Fruit fly (Drosophila melanogaster) whole organism, embryonic: ENCODE data around the gene Cyp4d1.

Experiments
- Asciz ChIP-seq: fragments of 200-800 bp; sonication (Bioruptor generic); optimal IDR thresholded peaks from 2 replicates; lab custom pipeline; 2017; ENCODE audit warnings: missing biosample characterization, mild to moderate bottlenecking, missing genetic modification characterization, missing genetic modification reagents
- Bdp1 ChIP-seq: fragments of 200-800 bp; sonication (Bioruptor generic); optimal IDR thresholded peaks from 3 replicates; lab custom pipeline; 2016; ENCODE audit warnings: missing biosample characterization, missing genetic modification characterization
- CG12744 ChIP-seq: fragments of 200-800 bp; sonication (Bioruptor generic); optimal IDR thresholded peaks from 2 replicates; lab custom pipeline; 2016; ENCODE audit warnings: missing biosample characterization, missing genetic modification characterization
- CG13624 ChIP-seq: fragments of 200-800 bp; sonication (Bioruptor generic); optimal IDR thresholded peaks from 2 replicates; lab custom pipeline; 2016; ENCODE audit warnings: missing biosample characterization, missing genetic modification characterization
- CG13775 ChIP-seq: fragments of 200-800 bp; sonication (Bioruptor generic); optimal IDR thresholded peaks from 3 replicates; lab custom pipeline; 2017; ENCODE audit warnings: missing biosample characterization, mild to moderate bottlenecking, missing genetic modification characterization
- CG14014 ChIP-seq: fragments of 200-800 bp; sonication (Bioruptor generic); IDR thresholded peaks from 2 replicates; pipeline ENCODE4 v1.3.6; 2022; ENCODE audit warnings: missing biosample characterization, missing genetic modification characterization
- CG14441 ChIP-seq: fragments of 200-800 bp; sonication (Bioruptor generic); IDR thresholded peaks from 2 replicates; pipeline ENCODE4 v1.3.6; 2022; ENCODE audit warnings: missing biosample characterization, missing genetic modification characterization
- CG18619 ChIP-seq: fragments of 200-800 bp; sonication (Bioruptor generic); optimal IDR thresholded peaks from 3 replicates; lab custom pipeline; 2017; ENCODE audit warnings: missing biosample characterization, mild to moderate bottlenecking, missing genetic modification characterization
- CG2712 ChIP-seq: fragments of 200-800 bp; optimal IDR thresholded peaks from 3 replicates; lab custom pipeline; 2019; ENCODE audit warnings: missing biosample characterization, mild to moderate bottlenecking, missing genetic modification characterization, moderate library complexity
- CG3726 ChIP-seq: fragments of 200-800 bp; sonication (Bioruptor generic); IDR thresholded peaks from 3 replicates; pipeline ENCODE4, ENCODE4 v1.3.6; 2022; ENCODE audit warnings: missing biosample characterization, missing genetic modification characterization
- CG4360 ChIP-seq: fragments of 200-800 bp; sonication (Bioruptor generic); IDR thresholded peaks from 2 replicates; pipeline ENCODE4 v1.3.6; 2022; ENCODE audit warnings: missing biosample characterization, missing genetic modification characterization
- CG4617 ChIP-seq: fragments of 200-800 bp; sonication (Bioruptor generic); optimal IDR thresholded peaks from 3 replicates; lab custom pipeline; 2016; ENCODE audit warnings: missing biosample characterization, missing genetic modification characterization, borderline replicate concordance
- CG7372 ChIP-seq: fragments of 200-800 bp; sonication (Bioruptor generic); IDR thresholded peaks from 2 replicates; pipeline ENCODE4 v1.3.6; 2022; ENCODE audit warnings: missing biosample characterization, missing genetic modification characterization
- CG7556 ChIP-seq: fragments of 200-800 bp; sonication (Bioruptor generic); optimal IDR thresholded peaks from 2 replicates; lab custom pipeline; 2017; ENCODE audit warnings: missing biosample characterization, mild to moderate bottlenecking, missing genetic modification characterization
- CG8944 ChIP-seq: fragments of 200-800 bp; sonication (Bioruptor generic); optimal IDR thresholded peaks from 3 replicates; lab custom pipeline; 2016; ENCODE audit warnings: missing biosample characterization, missing genetic modification characterization
- CG9215 ChIP-seq: fragments of 200-800 bp; sonication (Bioruptor generic); IDR thresholded peaks from 2 replicates; pipeline ENCODE4 v1.3.6; 2022; ENCODE audit warnings: missing biosample characterization, missing genetic modification characterization
- CG9437 ChIP-seq: fragments of 200-800 bp; sonication (Bioruptor generic); optimal IDR thresholded peaks from 2 replicates; lab custom pipeline; 2018; ENCODE audit warnings: missing biosample characterization, mild to moderate bottlenecking, missing genetic modification characterization
- CG9932 ChIP-seq: fragments of 200-800 bp; sonication (Bioruptor generic); IDR thresholded peaks from 2 replicates; pipeline ENCODE4 v1.3.6; 2022; ENCODE audit warnings: missing biosample characterization, missing genetic modification characterization
- CrebB ChIP-seq: fragments of 200-800 bp; sonication (Bioruptor generic); optimal IDR thresholded peaks from 3 replicates; lab custom pipeline; 2018; ENCODE audit warnings: missing biosample characterization, mild to moderate bottlenecking, missing genetic modification characterization
- Dip3 ChIP-seq: fragments of 200-800 bp; sonication (Bioruptor generic); optimal IDR thresholded peaks from 3 replicates; lab custom pipeline; 2016; ENCODE audit warnings: missing biosample characterization, missing genetic modification characterization
- Dll ChIP-seq: fragments of 200-800 bp; sonication (Bioruptor generic); IDR thresholded peaks from 4 replicates; pipeline ENCODE4 v1.3.6; 2022; ENCODE audit warnings: missing biosample characterization, missing genetic modification characterization; ENCODE audit not compliant: partially characterized antibody
- Fer2 ChIP-seq: fragments of 200-800 bp; sonication (Bioruptor generic); optimal IDR thresholded peaks from 2 replicates; lab custom pipeline; 2018; ENCODE audit warnings: missing biosample characterization, mild to moderate bottlenecking, missing genetic modification characterization, moderate library complexity
- GATAe ChIP-seq: fragments of 200-800 bp; sonication (Bioruptor generic); conservative IDR thresholded peaks from 2 replicates; pipeline ENCODE4 v1.3.6; 2022; ENCODE audit warnings: missing biosample characterization, missing genetic modification characterization
- Gsc ChIP-seq: fragments of 200-800 bp; sonication (Bioruptor generic); IDR thresholded peaks from 2 replicates; pipeline ENCODE4 v1.3.6; 2022; ENCODE audit warnings: missing biosample characterization, missing genetic modification characterization
- HmgZ ChIP-seq: fragments of 200-800 bp; sonication (Bioruptor generic); optimal IDR thresholded peaks from 2 replicates; lab custom pipeline; 2018; ENCODE audit warnings: missing biosample characterization, mild to moderate bottlenecking, missing genetic modification characterization
- Hr39 ChIP-seq: fragments of >200 bp; optimal IDR thresholded peaks from 2 replicates; lab custom pipeline; 2017
- Hsf ChIP-seq: fragments of 200-800 bp; sonication (Bioruptor generic); optimal IDR thresholded peaks from 3 replicates; lab custom pipeline; 2016; ENCODE audit warnings: missing biosample characterization, missing genetic modification characterization
- MTF-1 ChIP-seq: fragments of 200-800 bp; sonication (Bioruptor generic); optimal IDR thresholded peaks from 2 replicates; lab custom pipeline; 2018; ENCODE audit warnings: missing biosample characterization, mild to moderate bottlenecking, missing genetic modification characterization, borderline replicate concordance
- Mrtf ChIP-seq: fragments of 200-800 bp; sonication (Bioruptor generic); IDR thresholded peaks from 3 replicates; pipeline ENCODE4 v1.3.6; 2022; ENCODE audit warnings: missing biosample characterization, missing genetic modification characterization
- NC2α ChIP-seq: fragments of 200-800 bp; sonication (Bioruptor generic); optimal IDR thresholded peaks from 2 replicates; lab custom pipeline; 2016; ENCODE audit warnings: missing biosample characterization, missing genetic modification characterization
- Poxn ChIP-seq: fragments of 200-800 bp; sonication (Bioruptor generic); IDR thresholded peaks from 2 replicates; pipeline ENCODE4 v1.3.6; 2022; ENCODE audit warnings: missing biosample characterization, missing genetic modification characterization
- Sry-β ChIP-seq: fragments of 200-800 bp; sonication (Bioruptor generic); optimal IDR thresholded peaks from 2 replicates; lab custom pipeline; 2018; ENCODE audit warnings: missing biosample characterization, mild to moderate bottlenecking, missing genetic modification characterization, moderate library complexity
- Sry-δ ChIP-seq: fragments of 200-800 bp; sonication (Bioruptor generic); optimal IDR thresholded peaks from 2 replicates; lab custom pipeline; 2016; ENCODE audit warnings: missing biosample characterization, missing genetic modification characterization
- ap ChIP-seq: fragments of 200-800 bp; sonication (Bioruptor generic); IDR thresholded peaks from 2 replicates; pipeline ENCODE4 v1.3.6; 2022; ENCODE audit warnings: missing biosample characterization, missing genetic modification characterization
- bowl ChIP-seq: fragments of 200-800 bp; sonication (Bioruptor generic); IDR thresholded peaks from 2 replicates; pipeline ENCODE4 v1.3.6; 2022; ENCODE audit warnings: missing biosample characterization, missing genetic modification characterization
- da ChIP-seq: fragments of 200-800 bp; sonication (Bioruptor generic); optimal IDR thresholded peaks from 2 replicates; lab custom pipeline; 2016; ENCODE audit warnings: missing biosample characterization, missing genetic modification characterization
- dpn ChIP-seq, 2 experiments: fragments of 200-800 bp; sonication (Bioruptor generic); optimal IDR thresholded peaks; 3 replicates each; lab custom pipeline; 2016; ENCODE audit warnings: missing biosample characterization in 2 of 2, missing genetic modification characterization in 2 of 2
- fd3F ChIP-seq: fragments of 200-800 bp; sonication (Bioruptor generic); optimal IDR thresholded peaks from 2 replicates; lab custom pipeline; 2018; ENCODE audit warnings: missing biosample characterization, mild to moderate bottlenecking, missing genetic modification characterization, moderate library complexity
- grau ChIP-seq: fragments of 200-800 bp; optimal IDR thresholded peaks from 3 replicates; lab custom pipeline; 2019; ENCODE audit warnings: missing biosample characterization, mild to moderate bottlenecking, missing genetic modification characterization, moderate library complexity
- hbn ChIP-seq: fragments of 200-800 bp; sonication (Bioruptor generic); IDR thresholded peaks from 2 replicates; pipeline ENCODE4 v1.3.6; 2022; ENCODE audit warnings: missing biosample characterization, missing genetic modification characterization; ENCODE audit not compliant: partially characterized antibody
- klu ChIP-seq: fragments of 200-800 bp; sonication (Bioruptor generic); IDR thresholded peaks from 2 replicates; pipeline ENCODE4 v1.3.6; 2022; ENCODE audit warnings: missing biosample characterization, missing genetic modification characterization
- nom ChIP-seq: fragments of 200-800 bp; sonication (Bioruptor generic); optimal IDR thresholded peaks from 2 replicates; lab custom pipeline; 2017; ENCODE audit warnings: missing biosample characterization, missing genetic modification characterization, mild to moderate bottlenecking, moderate library complexity, missing genetic modification reagents
- peb ChIP-seq: fragments of 200-800 bp; sonication (Bioruptor generic); IDR thresholded peaks from 2 replicates; pipeline ENCODE4 v1.3.6; 2022; ENCODE audit warnings: missing biosample characterization, missing genetic modification characterization
- run ChIP-seq: fragments of 200-800 bp; sonication (Bioruptor generic); optimal IDR thresholded peaks from 3 replicates; lab custom pipeline; 2018; ENCODE audit warnings: missing biosample characterization, mild to moderate bottlenecking, missing genetic modification characterization
- sens-2 ChIP-seq: fragments of 200-800 bp; sonication (Bioruptor generic); IDR thresholded peaks from 2 replicates; pipeline ENCODE4 v1.3.6; 2022; ENCODE audit warnings: missing biosample characterization, missing genetic modification characterization
- sim ChIP-seq: fragments of 200-800 bp; sonication (Bioruptor generic); IDR thresholded peaks from 2 replicates; pipeline ENCODE4 v1.3.6; 2022; ENCODE audit warnings: missing biosample characterization, missing genetic modification characterization
- sna ChIP-seq: fragments of 200-800 bp; sonication (Bioruptor generic); IDR thresholded peaks from 2 replicates; pipeline ENCODE4 v1.3.6; 2022; ENCODE audit warnings: missing biosample characterization, missing genetic modification characterization; ENCODE audit not compliant: partially characterized antibody
- sob ChIP-seq: fragments of 200-800 bp; sonication (Bioruptor generic); IDR thresholded peaks from 2 replicates; pipeline ENCODE4 v1.3.6; 2022; ENCODE audit warnings: missing biosample characterization, missing genetic modification characterization
- tap ChIP-seq: fragments of 200-800 bp; optimal IDR thresholded peaks from 3 replicates; lab custom pipeline; 2019; ENCODE audit warnings: missing biosample characterization, mild to moderate bottlenecking, missing genetic modification characterization, moderate library complexity
- ttk ChIP-seq: fragments of 200-800 bp; sonication (Bioruptor generic); IDR thresholded peaks from 2 replicates; pipeline ENCODE4 v2.1.2; 2022; ENCODE audit warnings: missing biosample characterization, missing genetic modification characterization
- wek ChIP-seq: fragments of 200-800 bp; sonication (Bioruptor generic); optimal IDR thresholded peaks from 3 replicates; lab custom pipeline; 2018; ENCODE audit warnings: missing biosample characterization, mild to moderate bottlenecking, missing genetic modification characterization, moderate library complexity
- yki ChIP-seq: fragments of >200 bp; optimal IDR thresholded peaks from 3 replicates; lab custom pipeline; 2018
- zfh2 ChIP-seq: fragments of 200-800 bp; sonication (Bioruptor generic); optimal IDR thresholded peaks from 2 replicates; lab custom pipeline; 2016; ENCODE audit warnings: missing biosample characterization, missing genetic modification characterization

Gene Cyp4d1

dm6 chrX:2141854-2142216, 20.1 kb downstream of the Cyp4d1 start (continued):
- TF ChIP-seq Poxn (GFP tag; lab: Robert Waterston, UW), result no peak
- TF ChIP-seq GATAe (GFP tag; lab: Robert Waterston, UW), result 0 out of 2 replicates have a peak, but pooled peaks have one; percentile 12
- peak; percentile 52 for TF ChIP-seq CG7556 (GFP tag; lab: Kevin White, UChicago)
- no peak for TF ChIP-seq Sry-δ (GFP tag; lab: Kevin White, UChicago)
- no peak for TF ChIP-seq Dip3 (GFP tag; lab: Kevin White, UChicago)
- TF ChIP-seq wek (GFP tag; lab: Kevin White, UChicago), result peak; percentile 85
- TF ChIP-seq CG14014 (GFP tag; lab: Robert Waterston, UW), result peak; percentile 44; the same call in 1 of the 2 replicates
- TF ChIP-seq Fer2 (tag; lab: Kevin White, UChicago), result no peak
- TF ChIP-seq CG9215 (GFP tag; lab: Robert Waterston, UW), result peak; percentile 23; the same call in 1 of the 2 replicates
- TF ChIP-seq fd3F (GFP tag; lab: Kevin White, UChicago), result peak; percentile 25
- TF ChIP-seq MTF-1, result peak; percentile 77
- TF ChIP-seq sna, result no peak
- TF ChIP-seq Gsc (GFP tag; lab: Robert Waterston, UW), result no peak
- TF ChIP-seq CG9437, result peak; percentile 73
- TF ChIP-seq ap, result no peak
- TF ChIP-seq CG18619 (GFP tag; lab: Kevin White, UChicago), result peak; percentile 23
- no peak for TF ChIP-seq CG3726 (GFP tag; lab: Robert Waterston, UW)
- peak; percentile 68 for TF ChIP-seq grau (tag; lab: Kevin White, UChicago)
- TF ChIP-seq CG14441 (GFP tag; lab: Robert Waterston, UW), result no peak
- no peak for TF ChIP-seq da (GFP tag; lab: Kevin White, UChicago)
- TF ChIP-seq Hsf (GFP tag; lab: Kevin White, UChicago), result no peak
- peak; percentile 60 for TF ChIP-seq CG9932 (GFP tag; lab: Robert Waterston, UW)
- TF ChIP-seq CG2712 (tag; lab: Kevin White, UChicago), result peak; percentile 15
- TF ChIP-seq CG8944 (GFP tag; lab: Kevin White, UChicago), result no peak
- peak; percentile 55; the same call in 1 of the 2 replicates for TF ChIP-seq sob (GFP tag; lab: Robert Waterston, UW)
- TF ChIP-seq CG12744 (GFP tag; lab: Kevin White, UChicago), result no peak
- TF ChIP-seq NC2α (GFP tag; lab: Kevin White, UChicago), result no peak
- TF ChIP-seq hbn (GFP tag; lab: Robert Waterston, UW), result no peak
- no peak for TF ChIP-seq nom (GFP tag; lab: Kevin White, UChicago)
- TF ChIP-seq klu (GFP tag; lab: Robert Waterston, UW), result no peak
- TF ChIP-seq Sry-β, result no peak
- peak; percentile 42 for TF ChIP-seq Bdp1
- no peak for TF ChIP-seq Dll (GFP tag; lab: Robert Waterston, UW)
- TF ChIP-seq HmgZ (tag; lab: Kevin White, UChicago), result no peak
- no peak for TF ChIP-seq sens-2 (GFP tag; lab: Robert Waterston, UW)
- TF ChIP-seq CG13775 (GFP tag; lab: Kevin White, UChicago), result peak; percentile 19
- TF ChIP-seq tap, result peak; percentile 33
- peak; percentile 55 for TF ChIP-seq CrebB (tag; lab: Kevin White, UChicago)
- no peak for TF ChIP-seq CG7372 (GFP tag; lab: Robert Waterston, UW)
- peak; percentile 61 for TF ChIP-seq Asciz (GFP tag; lab: Kevin White, UChicago)
- TF ChIP-seq CG13624 (GFP tag; lab: Kevin White, UChicago), result no peak
- TF ChIP-seq peb (GFP tag; lab: Robert Waterston, UW), result no peak
- TF ChIP-seq sim (GFP tag; lab: Robert Waterston, UW), result no peak
- no peak for TF ChIP-seq CG4617 (GFP tag; lab: Kevin White, UChicago)
- no peak for TF ChIP-seq bowl
- no peak for TF ChIP-seq yki
- TF ChIP-seq dpn (GFP tag; optimal IDR thresholded peaks at IDR 0.05; lab: Kevin White, UChicago), result peak in 1 of 2 experiments; percentile 11
- TF ChIP-seq Hr39 (lab: Kevin White, UChicago), result no peak
- no peak for TF ChIP-seq zfh2 (GFP tag; lab: Kevin White, UChicago)
- no peak for TF ChIP-seq run
- no peak for TF ChIP-seq ttk (GFP tag; lab: Robert Waterston, UW)
- TF ChIP-seq Mrtf (GFP tag; lab: Robert Waterston, UW), result no peak
- 0 out of 2 replicates have a peak, but pooled peaks have one; percentile 11 for TF ChIP-seq CG4360 (GFP tag; lab: Robert Waterston, UW)
